Worm (Caenorhabditis elegans): ENCODE results near the gene F52D10.2.

Gene F52D10.2

ce11 chrX:11605766-11606490 is 14.4 kb upstream of the F52D10.2 start (continued):
- TF ChIP-seq aha-1 (tag), result peak; percentile 98
- peak; percentile 74 for TF ChIP-seq jun-1 (tag; optimal IDR thresholded peaks at IDR 0.05)
- TF ChIP-seq attf-4 (tag; optimal IDR thresholded peaks at IDR 0.05), result peak; percentile 44
- peak; percentile 68 for TF ChIP-seq mes-2 (tag; optimal IDR thresholded peaks at IDR 0.05; ENCODE audit: poor library complexity, severe bottlenecking)
- TF ChIP-seq tag-97 (GFP tag; IDR thresholded peaks at IDR 0.05), result 0 out of 2 replicates have a peak, but pooled peaks have one; percentile 42
- TF ChIP-seq aly-2 (tag; optimal IDR thresholded peaks at IDR 0.05), result no peak
- no peak for TF ChIP-seq skn-1 (tag; optimal IDR thresholded peaks at IDR 0.05)
- no peak for TF ChIP-seq daf-12 (tag; optimal IDR thresholded peaks at IDR 0.05)
- TF ChIP-seq nhr-11 (tag; optimal IDR thresholded peaks at IDR 0.05), result peak; percentile 65
- peak; percentile 73 for TF ChIP-seq zfp-2 (tag; optimal IDR thresholded peaks at IDR 0.05)
- peak; percentile 67 to 81 for TF ChIP-seq mdl-1 (tag; optimal IDR thresholded peaks at IDR 0.05)
- 0 out of 2 replicates have a peak, but pooled peaks have one; percentile 49 for TF ChIP-seq ceh-44 (GFP tag; IDR thresholded peaks at IDR 0.05)
- TF ChIP-seq nhr-6 (tag; optimal IDR thresholded peaks at IDR 0.05), result peak; percentile 84
- peak; percentile 82 for TF ChIP-seq zag-1 (tag; optimal IDR thresholded peaks at IDR 0.05)
- peak; percentile 76 for TF ChIP-seq nhr-237 (tag; optimal IDR thresholded peaks at IDR 0.05)
- TF ChIP-seq lin-39 (tag; optimal IDR thresholded peaks at IDR 0.05), result peak; percentile 23
- peak; percentile 76 for TF ChIP-seq set-16 (GFP tag; IDR thresholded peaks at IDR 0.05)
- peak; percentile 80 for TF ChIP-seq fos-1 (tag; optimal IDR thresholded peaks at IDR 0.05)
- peak; percentile 93 for TF ChIP-seq zfp-3 (GFP tag; conservative IDR thresholded peaks at IDR 0.05)
- TF ChIP-seq F10B5.3 (tag; optimal IDR thresholded peaks at IDR 0.05), result peak; percentile 78
- peak; percentile 90 for TF ChIP-seq T20F7.1 (GFP tag; optimal IDR thresholded peaks at IDR 0.05)
- TF ChIP-seq nhr-76 (tag; optimal IDR thresholded peaks at IDR 0.05), result no peak
- TF ChIP-seq madf-9 (GFP tag; conservative IDR thresholded peaks at IDR 0.05), result peak; percentile 75
- peak; percentile 73 for TF ChIP-seq hlh-30 (tag; optimal IDR thresholded peaks at IDR 0.05; ENCODE audit: insufficient read depth)
- peak; percentile 94 for TF ChIP-seq nhr-48 (tag; optimal IDR thresholded peaks at IDR 0.05)
- TF ChIP-seq spr-1 (tag; optimal IDR thresholded peaks at IDR 0.05), result peak; percentile 95
- TF ChIP-seq php-3 (GFP tag; IDR thresholded peaks at IDR 0.05), result peak; percentile 86; the same call in 1 of the 2 replicates
- peak; percentile 47 for TF ChIP-seq zip-2 (tag; optimal IDR thresholded peaks at IDR 0.05)
- TF ChIP-seq lir-3 (tag; optimal IDR thresholded peaks at IDR 0.05), result peak; percentile 16
- no peak for TF ChIP-seq zip-11 (GFP tag; IDR thresholded peaks at IDR 0.05)
- peak; percentile 98 for TF ChIP-seq hlh-11 (tag; optimal IDR thresholded peaks at IDR 0.05)
- TF ChIP-seq lin-1 (GFP tag; IDR thresholded peaks at IDR 0.05), result peak; percentile 69; the same call in 1 of the 2 replicates
- peak; percentile 90 for TF ChIP-seq ctbp-1 (GFP tag; IDR thresholded peaks at IDR 0.05)
- peak; percentile 48 for TF ChIP-seq lim-7 (GFP tag; IDR thresholded peaks at IDR 0.05)
- TF ChIP-seq nhr-77 (tag; optimal IDR thresholded peaks at IDR 0.05), result peak; percentile 91
- 0 out of 4 replicates have a peak, but pooled peaks of 1 of the 2 experiments have one; percentile 36 for TF ChIP-seq madf-5 (GFP tag; IDR thresholded peaks at IDR 0.05)
- TF ChIP-seq ces-1 (GFP tag; optimal IDR thresholded peaks at IDR 0.05), result no peak
- TF ChIP-seq snpc-4 (tag; optimal IDR thresholded peaks at IDR 0.05), result no peak
- peak; percentile 95 for TF ChIP-seq spr-3 (GFP tag; optimal IDR thresholded peaks at IDR 0.05)
- no peak for TF ChIP-seq unc-39 (tag; optimal IDR thresholded peaks at IDR 0.05)
- no peak for TF ChIP-seq F26F4.8 (GFP tag; conservative IDR thresholded peaks at IDR 0.05)
- peak; percentile 96 for TF ChIP-seq tra-1 (GFP tag; IDR thresholded peaks at IDR 0.05)
- TF ChIP-seq Y48G9A.11 (GFP tag; IDR thresholded peaks at IDR 0.05), result peak; percentile 54; the same call in 1 of the 2 replicates
- peak; percentile 93 for TF ChIP-seq T26A8.4 (GFP tag; IDR thresholded peaks at IDR 0.05)
- peak; percentile 94 for TF ChIP-seq nhr-25 (tag; optimal IDR thresholded peaks at IDR 0.05; ENCODE audit: borderline replicate concordance, insufficient read depth)
- no peak; the same call in none of the 2 replicates for TF ChIP-seq egl-43 (GFP tag; IDR thresholded peaks at IDR 0.05)
- TF ChIP-seq hif-1 (tag; optimal IDR thresholded peaks at IDR 0.05), result peak; percentile 84 to 94
- TF ChIP-seq nhr-10 (tag; optimal IDR thresholded peaks at IDR 0.05), result peak; percentile 83
- peak; percentile 91 for TF ChIP-seq nhr-42 (GFP tag; IDR thresholded peaks at IDR 0.05)
- TF ChIP-seq Y75B8A.6 (GFP tag; IDR thresholded peaks at IDR 0.05), result no peak

All from whole organism, L4 larva.